Fruit fly (Drosophila melanogaster): Measurements from ENCODE around the gene CG5404.

Gene CG5404

dm6 chr3R:15665962-15666361 lies 38.5 kb upstream of the CG5404 start, which contains the start of gene pxb (continued):
- peak; percentile 8 for TF ChIP-seq HmgZ (tag; optimal IDR thresholded peaks at IDR 0.05)
- no peak for TF ChIP-seq fd3F (GFP tag; optimal IDR thresholded peaks at IDR 0.05)
- no peak for TF ChIP-seq CG10654 (GFP tag; optimal IDR thresholded peaks at IDR 0.05)
- TF ChIP-seq ttk (GFP tag; IDR thresholded peaks at IDR 0.05): no peak
- no peak for TF ChIP-seq Xrp1 (GFP tag; IDR thresholded peaks at IDR 0.05)
- peak; percentile 37 for TF ChIP-seq CG2875 (GFP tag; optimal IDR thresholded peaks at IDR 0.05)
- no peak for TF ChIP-seq CkIIα-i1 (GFP tag; IDR thresholded peaks at IDR 0.05)
- TF ChIP-seq CG18619 (GFP tag; optimal IDR thresholded peaks at IDR 0.05): no peak
- TF ChIP-seq CG8359 (GFP tag; optimal IDR thresholded peaks at IDR 0.05; ENCODE audit: borderline replicate concordance): no peak
- no peak for TF ChIP-seq CG1529 (GFP tag; optimal IDR thresholded peaks at IDR 0.05)
- peak; percentile 48; the same call in 1 of the 3 replicates for TF ChIP-seq CG34422 (GFP tag; IDR thresholded peaks at IDR 0.05)
- TF ChIP-seq CG8944 (GFP tag; optimal IDR thresholded peaks at IDR 0.05): no peak
- peak; percentile 2 for TF ChIP-seq lab (GFP tag; optimal IDR thresholded peaks at IDR 0.05)
- TF ChIP-seq CG6813 (GFP tag; optimal IDR thresholded peaks at IDR 0.05): no peak
- TF ChIP-seq jumu (GFP tag; optimal IDR thresholded peaks at IDR 0.05): no peak
- TF ChIP-seq Nf-YB (GFP tag; optimal IDR thresholded peaks at IDR 0.05): no peak
- peak; percentile 39 for TF ChIP-seq CG11398 (GFP tag; optimal IDR thresholded peaks at IDR 0.05)
- TF ChIP-seq Neu2 (GFP tag; optimal IDR thresholded peaks at IDR 0.05; ENCODE audit: borderline replicate concordance): no peak
- no peak for TF ChIP-seq Eip74EF (GFP tag; optimal IDR thresholded peaks at IDR 0.05)
- peak; percentile 3 for TF ChIP-seq CG13424 (tag; optimal IDR thresholded peaks at IDR 0.05)
- TF ChIP-seq CG7963 (GFP tag; IDR thresholded peaks at IDR 0.05; ENCODE audit: partially characterized antibody): peak; percentile 20; the same call in 1 of the 3 replicates
- TF ChIP-seq unpg (GFP tag; optimal IDR thresholded peaks at IDR 0.05): peak; percentile 47
- TF ChIP-seq CG2116 (GFP tag; optimal IDR thresholded peaks at IDR 0.05): no peak
- TF ChIP-seq zf30C (GFP tag; optimal IDR thresholded peaks at IDR 0.05): peak; percentile 48
- TF ChIP-seq prd (optimal IDR thresholded peaks at IDR 0.05): no peak
- TF ChIP-seq prd (GFP tag; IDR thresholded peaks at IDR 0.05): 0 out of 3 replicates have a peak, but pooled peaks have one; percentile 32
- peak in 1 of 2 experiments; percentile 58 for TF ChIP-seq insv (GFP tag; optimal IDR thresholded peaks at IDR 0.05)
- TF ChIP-seq CG42726 (GFP tag; IDR thresholded peaks at IDR 0.05; ENCODE audit: partially characterized antibody): 0 out of 2 replicates have a peak, but pooled peaks have one; percentile 23
- TF ChIP-seq gfzf (GFP tag; optimal IDR thresholded peaks at IDR 0.05): no peak
- TF ChIP-seq dmrt99B (tag; optimal IDR thresholded peaks at IDR 0.05): peak; percentile 23
- TF ChIP-seq CG4282 (GFP tag; optimal IDR thresholded peaks at IDR 0.05): no peak
- no peak for TF ChIP-seq peb (GFP tag; IDR thresholded peaks at IDR 0.05)
- no peak for TF ChIP-seq pan (optimal IDR thresholded peaks at IDR 0.05)
- peak in 1 of 2 experiments; percentile 49 for TF ChIP-seq pan (GFP tag; optimal IDR thresholded peaks at IDR 0.05 in 1 of 2, IDR thresholded peaks at IDR 0.05 in 1 of 2)
- TF ChIP-seq tio (GFP tag; optimal IDR thresholded peaks at IDR 0.05): no peak
- no peak for TF ChIP-seq wdn (GFP tag; IDR thresholded peaks at IDR 0.05)
- TF ChIP-seq CG10274 (GFP tag; optimal IDR thresholded peaks at IDR 0.05): no peak
- no peak for TF ChIP-seq klu (GFP tag; IDR thresholded peaks at IDR 0.05)
- TF ChIP-seq sr (GFP tag; IDR thresholded peaks at IDR 0.05): peak; percentile 16; the same call in 1 of the 3 replicates
- no peak for TF ChIP-seq Taf1 (GFP tag; IDR thresholded peaks at IDR 0.05)
- no peak for TF ChIP-seq yki (optimal IDR thresholded peaks at IDR 0.05)
- peak; percentile 58 to 83 for TF ChIP-seq Trl (optimal IDR thresholded peaks at IDR 0.05)
- peak; percentile 13 for TF ChIP-seq Trl (GFP tag; optimal IDR thresholded peaks at IDR 0.05)
- no peak for TF ChIP-seq Lim3 (GFP tag; IDR thresholded peaks at IDR 0.05)
- peak; percentile 77 for TF ChIP-seq Opbp (GFP tag; IDR thresholded peaks at IDR 0.05; ENCODE audit: partially characterized antibody)
- TF ChIP-seq sc (optimal IDR thresholded peaks at IDR 0.05): no peak
- TF ChIP-seq sc (GFP tag; optimal IDR thresholded peaks at IDR 0.05): no peak
- no peak for TF ChIP-seq Aef1 (GFP tag; IDR thresholded peaks at IDR 0.05)
- peak; percentile 98 for TF ChIP-seq CG2199 (GFP tag; IDR thresholded peaks at IDR 0.05)
- TF ChIP-seq zen2 (GFP tag; IDR thresholded peaks at IDR 0.05; ENCODE audit: partially characterized antibody): peak; percentile 70; the same call in 2 of the 3 replicates
- peak; percentile 100 for TF ChIP-seq CG11504 (tag; optimal IDR thresholded peaks at IDR 0.05)

Data from whole organism, embryonic.